Fruit fly (Drosophila melanogaster): Measurements from ENCODE around the gene Ube3a.

DNA sequence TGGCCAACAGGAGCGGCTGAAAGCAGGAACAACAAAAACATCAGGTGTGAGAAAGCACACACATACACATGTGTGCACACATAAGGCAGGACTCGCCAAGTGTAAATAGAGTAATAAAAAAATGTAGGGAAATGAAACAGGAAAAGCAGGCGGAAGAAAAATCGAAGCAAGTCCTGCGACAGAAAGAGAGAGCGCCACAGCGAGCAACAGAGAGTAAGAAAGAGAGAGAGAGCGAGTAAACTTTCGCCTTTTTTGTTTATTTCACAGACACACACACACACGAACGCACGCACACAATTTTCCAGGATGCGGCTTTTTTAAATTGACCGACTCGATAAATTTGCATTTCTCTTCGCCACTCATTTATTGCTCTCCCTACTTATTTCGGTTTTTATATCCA lies 13.5 kb downstream of the Ube3a start:
- TF ChIP-seq CTCF (optimal IDR thresholded peaks at IDR 0.05) (no peak), CG8478 (optimal IDR thresholded peaks at IDR 0.05) (no peak)

All from S2 (cell line).